Fruit fly (Drosophila melanogaster): ENCODE measurements around the gene Eig71Eh.

Eig71Eh gene

dm6 chr3L:15619626-15620247 lies 39.5 kb downstream of the Eig71Eh start, which contains the start of gene Phs (continued):
- TF ChIP-seq CG5953 (GFP tag; IDR thresholded peaks at IDR 0.05) (peak; percentile 65), Side (GFP tag; optimal IDR thresholded peaks at IDR 0.05) (peak; percentile 90), Vsx1 (GFP tag; optimal IDR thresholded peaks at IDR 0.05) (peak; percentile 15), bsh (GFP tag; optimal IDR thresholded peaks at IDR 0.05) (peak; percentile 26 to 66), Sox100B (GFP tag; optimal IDR thresholded peaks at IDR 0.05) (peak; percentile 21), CG3281 (GFP tag; optimal IDR thresholded peaks at IDR 0.05) (peak; percentile 56), sima (GFP tag; optimal IDR thresholded peaks at IDR 0.05) (peak; percentile 21), Dref (GFP tag; IDR thresholded peaks at IDR 0.05) (peak; percentile 50), en (GFP tag; optimal IDR thresholded peaks at IDR 0.05) (peak; percentile 65), CG4282 (GFP tag; optimal IDR thresholded peaks at IDR 0.05) (peak; percentile 86), CG2889 (GFP tag; IDR thresholded peaks at IDR 0.05) (no peak), Antp (GFP tag; optimal IDR thresholded peaks at IDR 0.05) (peak; percentile 93), CG11504 (tag; optimal IDR thresholded peaks at IDR 0.05) (peak; percentile 60), sd (tag; optimal IDR thresholded peaks at IDR 0.05) (peak; percentile 42), Drgx (GFP tag; IDR thresholded peaks at IDR 0.05) (peak; percentile 59), Med (GFP tag) (peak; percentile 99), Oaz (GFP tag; IDR thresholded peaks at IDR 0.05) (no peak), CG9876 (GFP tag; optimal IDR thresholded peaks at IDR 0.05) (peak; percentile 83), mirr (GFP tag; optimal IDR thresholded peaks at IDR 0.05) (peak; percentile 53), CG34376 (GFP tag; optimal IDR thresholded peaks at IDR 0.05) (peak; percentile 63), CG17359 (tag; optimal IDR thresholded peaks at IDR 0.05) (peak; percentile 61), Fer2 (tag; optimal IDR thresholded peaks at IDR 0.05) (peak; percentile 42), CG14667 (GFP tag; IDR thresholded peaks at IDR 0.05) (0 out of 2 replicates have a peak, but pooled peaks have one; percentile 51), sna (GFP tag; IDR thresholded peaks at IDR 0.05; ENCODE audit: partially characterized antibody) (peak; percentile 14; the same call in 1 of the 2 replicates), HmgD (GFP tag; optimal IDR thresholded peaks at IDR 0.05) (peak; percentile 95), zfh2 (GFP tag; optimal IDR thresholded peaks at IDR 0.05) (peak; percentile 94), tap (tag; optimal IDR thresholded peaks at IDR 0.05) (no peak), CG12299 (tag; optimal IDR thresholded peaks at IDR 0.05) (no peak), abd-A (tag; optimal IDR thresholded peaks at IDR 0.05) (no peak), NC2α (GFP tag; optimal IDR thresholded peaks at IDR 0.05) (peak; percentile 80), CG14014 (GFP tag; IDR thresholded peaks at IDR 0.05) (peak; percentile 69), CG2120 (GFP tag; optimal IDR thresholded peaks at IDR 0.05) (peak; percentile 93), Nf-YA (GFP tag; IDR thresholded peaks at IDR 0.05) (0 out of 2 replicates have a peak, but pooled peaks have one; percentile 6), ac (GFP tag; optimal IDR thresholded peaks at IDR 0.05) (peak; percentile 36), p53 (GFP tag; optimal IDR thresholded peaks at IDR 0.05) (peak; percentile 71), CG16779 (GFP tag; IDR thresholded peaks at IDR 0.05) (peak; percentile 83), lov (optimal IDR thresholded peaks at IDR 0.05) (no peak), lov (GFP tag; IDR thresholded peaks at IDR 0.05) (peak; percentile 78; the same call in 1 of the 3 replicates), CG4707 (GFP tag; optimal IDR thresholded peaks at IDR 0.05) (peak; percentile 59), HLH3B (GFP tag; IDR thresholded peaks at IDR 0.05) (peak; percentile 70), CG14050 (GFP tag; IDR thresholded peaks at IDR 0.05) (peak; percentile 67), CG18764 (GFP tag; optimal IDR thresholded peaks at IDR 0.05) (peak; percentile 79), zf30C (GFP tag; optimal IDR thresholded peaks at IDR 0.05) (peak; percentile 36), schlank (tag; optimal IDR thresholded peaks at IDR 0.05) (peak; percentile 64), CG13123 (GFP tag; optimal IDR thresholded peaks at IDR 0.05) (peak; percentile 62), usp (GFP tag; optimal IDR thresholded peaks at IDR 0.05) (no peak), prd (optimal IDR thresholded peaks at IDR 0.05) (no peak), prd (GFP tag; IDR thresholded peaks at IDR 0.05) (peak; percentile 78), Xbp1 (GFP tag; optimal IDR thresholded peaks at IDR 0.05) (peak; percentile 81), hbn (GFP tag; IDR thresholded peaks at IDR 0.05; ENCODE audit: partially characterized antibody) (peak; percentile 38; the same call in 1 of the 2 replicates), dimm (GFP tag; IDR thresholded peaks at IDR 0.05) (0 out of 2 replicates have a peak, but pooled peaks have one; percentile 24)

Measured in whole organism, embryonic.